Worm (Caenorhabditis elegans): ENCODE data around the gene pat-6.

- TF ChIP-seq nhr-237 (tag; optimal IDR thresholded peaks at IDR 0.05) (no peak), mep-1 (tag; optimal IDR thresholded peaks at IDR 0.05) (no peak), snpc-4 (tag; optimal IDR thresholded peaks at IDR 0.05) (no peak), unc-120 (tag; optimal IDR thresholded peaks at IDR 0.05; ENCODE audit: poor library complexity, severe bottlenecking) (no peak), ztf-11 (tag; optimal IDR thresholded peaks at IDR 0.05) (no peak), lsy-2 (tag; optimal IDR thresholded peaks at IDR 0.05) (no peak), blmp-1 (tag; optimal IDR thresholded peaks at IDR 0.05) (no peak), elt-1 (tag; optimal IDR thresholded peaks at IDR 0.05; ENCODE audit: borderline replicate concordance, insufficient read depth) (no peak), drap-1 (GFP tag; optimal IDR thresholded peaks at IDR 0.05) (no peak), nhr-28 (tag; optimal IDR thresholded peaks at IDR 0.05) (no peak), mls-2 (tag; optimal IDR thresholded peaks at IDR 0.05) (no peak), flh-1 (GFP tag; optimal IDR thresholded peaks at IDR 0.05) (no peak)
Measured at ce11 chrIV:309526-309925, 45.5 kb upstream of the pat-6 start.
